Fruit fly (Drosophila melanogaster): Measurements from ENCODE around the gene CG43098.
A peak's percentile ranks its signal among the peaks of the same experiment; 100 is the strongest.

Gene CG43098

dm6 chr3L:3665288-3666210 lies 6.7 kb downstream of the CG43098 start (continued):
- no peak for TF ChIP-seq Opbp (GFP tag; IDR thresholded peaks at IDR 0.05; ENCODE audit: partially characterized antibody)
- no peak for TF ChIP-seq Fer1 (GFP tag; optimal IDR thresholded peaks at IDR 0.05)
- TF ChIP-seq CG2199 (GFP tag; IDR thresholded peaks at IDR 0.05) = no peak
- TF ChIP-seq CG7357 (GFP tag; IDR thresholded peaks at IDR 0.05) = no peak
- peak; percentile 62 for TF ChIP-seq Oli (tag; optimal IDR thresholded peaks at IDR 0.05)
- TF ChIP-seq pros (GFP tag; optimal IDR thresholded peaks at IDR 0.05) = no peak
- no peak for TF ChIP-seq danr (GFP tag; IDR thresholded peaks at IDR 0.05)
- no peak for TF ChIP-seq CG34224 (GFP tag; IDR thresholded peaks at IDR 0.05; ENCODE audit: partially characterized antibody)
- no peak for TF ChIP-seq slp2 (GFP tag; optimal IDR thresholded peaks at IDR 0.05)
- TF ChIP-seq CG17385 (GFP tag; optimal IDR thresholded peaks at IDR 0.05) = peak; percentile 59
- peak; percentile 67 for TF ChIP-seq CG15601 (tag; optimal IDR thresholded peaks at IDR 0.05)
- TF ChIP-seq crol (GFP tag; IDR thresholded peaks at IDR 0.05) = 0 out of 2 replicates have a peak, but pooled peaks have one; percentile 20
- TF ChIP-seq dimm (GFP tag; IDR thresholded peaks at IDR 0.05) = no peak
- no peak for TF ChIP-seq Meics (GFP tag; optimal IDR thresholded peaks at IDR 0.05)
- TF ChIP-seq CG7556 (GFP tag; optimal IDR thresholded peaks at IDR 0.05) = peak; percentile 34
- TF ChIP-seq CG10274 (GFP tag; optimal IDR thresholded peaks at IDR 0.05) = no peak
- TF ChIP-seq gro (GFP tag; optimal IDR thresholded peaks at IDR 0.05) = no peak
- TF ChIP-seq CG11247 (GFP tag; IDR thresholded peaks at IDR 0.05) = no peak
- TF ChIP-seq CG15269 (tag; optimal IDR thresholded peaks at IDR 0.05) = peak; percentile 44
- 0 out of 2 replicates have a peak, but pooled peaks have one; percentile 5 for TF ChIP-seq CG6272 (GFP tag; IDR thresholded peaks at IDR 0.05)
- TF ChIP-seq trh (GFP tag; optimal IDR thresholded peaks at IDR 0.05) = peak; percentile 24
- TF ChIP-seq gem (tag; optimal IDR thresholded peaks at IDR 0.05) = peak; percentile 78
- TF ChIP-seq sens (GFP tag) = peak; percentile 76
- 0 out of 2 replicates have a peak, but pooled peaks have one; percentile 14 for TF ChIP-seq Oaz (GFP tag; IDR thresholded peaks at IDR 0.05)
- peak; percentile 67 for TF ChIP-seq CG12391 (tag; optimal IDR thresholded peaks at IDR 0.05)
- no peak for TF ChIP-seq tin (GFP tag; optimal IDR thresholded peaks at IDR 0.05)
- no peak for TF ChIP-seq CG7745 (tag; optimal IDR thresholded peaks at IDR 0.05)
- TF ChIP-seq CG10321 (GFP tag; IDR thresholded peaks at IDR 0.05) = no peak
- TF ChIP-seq CG2129 (GFP tag; IDR thresholded peaks at IDR 0.05; ENCODE audit: partially characterized antibody) = no peak
- no peak for TF ChIP-seq TFAM (GFP tag; optimal IDR thresholded peaks at IDR 0.05)
- TF ChIP-seq CG8281 (tag; optimal IDR thresholded peaks at IDR 0.05) = no peak
- no peak for TF ChIP-seq CG2678 (tag; optimal IDR thresholded peaks at IDR 0.05)
- TF ChIP-seq CG18262 (tag; optimal IDR thresholded peaks at IDR 0.05) = peak; percentile 43
- TF ChIP-seq CG12744 (GFP tag; optimal IDR thresholded peaks at IDR 0.05) = peak; percentile 7
- TF ChIP-seq Nf-YA (GFP tag; IDR thresholded peaks at IDR 0.05) = no peak
- no peak for TF ChIP-seq Max (GFP tag; optimal IDR thresholded peaks at IDR 0.05)
- TF ChIP-seq CG12942 (GFP tag; optimal IDR thresholded peaks at IDR 0.05) = peak; percentile 32
- TF ChIP-seq Eip74EF (GFP tag; optimal IDR thresholded peaks at IDR 0.05) = peak in 1 of 2 experiments; percentile 40
- TF ChIP-seq CG2712 (tag; optimal IDR thresholded peaks at IDR 0.05) = peak; percentile 35
- TF ChIP-seq Tbp (GFP tag; optimal IDR thresholded peaks at IDR 0.05) = no peak
- peak; percentile 23 for TF ChIP-seq Myb (GFP tag; optimal IDR thresholded peaks at IDR 0.05)
- no peak for TF ChIP-seq usp (GFP tag; optimal IDR thresholded peaks at IDR 0.05)
- TF ChIP-seq CG18476 (GFP tag; optimal IDR thresholded peaks at IDR 0.05) = no peak
- TF ChIP-seq CG8765 (GFP tag; IDR thresholded peaks at IDR 0.05) = no peak
- 0 out of 2 replicates have a peak, but pooled peaks have one; percentile 9 for TF ChIP-seq CG32772 (GFP tag; IDR thresholded peaks at IDR 0.05)
- TF ChIP-seq CG16813 (GFP tag; IDR thresholded peaks at IDR 0.05; ENCODE audit: partially characterized antibody) = no peak
- no peak for TF ChIP-seq ro (GFP tag; IDR thresholded peaks at IDR 0.05)
- no peak for TF ChIP-seq phol (tag; optimal IDR thresholded peaks at IDR 0.05)
- TF ChIP-seq dpn (GFP tag; optimal IDR thresholded peaks at IDR 0.05) = peak in 1 of 2 experiments; percentile 68

All from whole organism, embryonic.